Worm (Caenorhabditis elegans) whole organism, L4 larva: ENCODE measurements around the gene Y43F8B.17.

Source experiments
- D1046.2 ChIP-seq: fragments of 200-800 bp; sonication (Bioruptor generic); IDR thresholded peaks from 2 replicates; pipeline ENCODE4 v1.3.6; 2022; ENCODE audit warnings: missing genetic modification characterization, missing compliant biosample characterization
- F37D6.2 ChIP-seq: sonication (generic microtip); optimal IDR thresholded peaks from 2 replicates; lab custom pipeline; 2016; ENCODE audit warnings: mild to moderate bottlenecking, missing genetic modification characterization, missing compliant biosample characterization
- R02D3.7 ChIP-seq: fragments of 150-350 bp; sonication (generic microtip); optimal IDR thresholded peaks from 3 replicates; lab custom pipeline; 2014; ENCODE audit warnings: missing biosample characterization, missing genetic modification characterization
- T20F7.1 ChIP-seq: fragments of 200-800 bp; sonication (Bioruptor generic); optimal IDR thresholded peaks from 2 replicates; lab custom pipeline; 2018; ENCODE audit warnings: mild to moderate bottlenecking, missing genetic modification characterization, missing compliant biosample characterization
- Y75B8A.6 ChIP-seq: fragments of 200-800 bp; sonication (Bioruptor generic); IDR thresholded peaks from 2 replicates; pipeline ENCODE4 v1.3.6; 2022; ENCODE audit warnings: missing genetic modification reagents, missing genetic modification characterization, missing compliant biosample characterization
- aha-1 ChIP-seq: fragments of 150-350 bp; peaks from one replicate; lab custom pipeline; 2014; ENCODE audit warnings: missing biosample characterization, missing genetic modification characterization
- attf-4 ChIP-seq: sonication (generic microtip); optimal IDR thresholded peaks from 3 replicates; lab custom pipeline; 2017; ENCODE audit warnings: missing biosample characterization, missing genetic modification characterization
- ceh-28 ChIP-seq: fragments of 150-350 bp; optimal IDR thresholded peaks from 2 replicates; lab custom pipeline; 2014; ENCODE audit warnings: missing biosample characterization, missing genetic modification reagents, missing genetic modification characterization
- ceh-44 ChIP-seq: fragments of 200-800 bp; sonication (Bioruptor generic); IDR thresholded peaks from 2 replicates; pipeline ENCODE4 v1.3.6; 2022; ENCODE audit warnings: missing genetic modification reagents, missing genetic modification characterization, missing compliant biosample characterization
- ceh-62 ChIP-seq: sonication (generic microtip); optimal IDR thresholded peaks from 2 replicates; lab custom pipeline; 2017; ENCODE audit warnings: missing biosample characterization, missing genetic modification characterization
- ceh-82 ChIP-seq: sonication (generic microtip); optimal IDR thresholded peaks from 2 replicates; lab custom pipeline; 2017; ENCODE audit warnings: missing biosample characterization, missing genetic modification characterization
- ces-1 ChIP-seq: fragments of 150-350 bp; sonication (generic microtip); optimal IDR thresholded peaks from 4 replicates; lab custom pipeline; 2014; ENCODE audit warnings: missing biosample characterization, missing genetic modification reagents, missing genetic modification characterization
- cey-2 ChIP-seq: sonication (generic microtip); optimal IDR thresholded peaks from 3 replicates; lab custom pipeline; 2017; ENCODE audit warnings: missing genetic modification characterization, mild to moderate bottlenecking, missing compliant biosample characterization, antibody characterized with exemption, borderline replicate concordance; ENCODE audit not compliant: insufficient read depth
- daf-19 ChIP-seq: fragments of 200-800 bp; sonication (Bioruptor generic); conservative IDR thresholded peaks from 2 replicates; pipeline ENCODE4 v1.3.6; 2022; ENCODE audit warnings: missing genetic modification characterization, missing compliant biosample characterization
- daf-8 ChIP-seq: fragments of 200-800 bp; sonication (Bioruptor generic); IDR thresholded peaks from 2 replicates; pipeline ENCODE4 v1.3.6; 2022; ENCODE audit warnings: missing genetic modification characterization, missing compliant biosample characterization
- dmd-6 ChIP-seq: fragments of 200-800 bp; sonication (Bioruptor generic); IDR thresholded peaks from 2 replicates; pipeline ENCODE4 v1.3.6; 2022; ENCODE audit warnings: missing genetic modification reagents, missing genetic modification characterization, missing compliant biosample characterization
- dmd-9 ChIP-seq: fragments of 200-800 bp; sonication (Bioruptor generic); IDR thresholded peaks from 2 replicates; pipeline ENCODE4 v1.3.6; 2022; ENCODE audit warnings: missing genetic modification reagents, missing genetic modification characterization, missing compliant biosample characterization
- dpl-1 ChIP-seq: fragments of 150-350 bp; optimal IDR thresholded peaks from 2 replicates; lab custom pipeline; 2014; ENCODE audit warnings: missing biosample characterization, missing genetic modification reagents, missing genetic modification characterization
- gei-8 ChIP-seq: fragments of 200-800 bp; sonication (Bioruptor generic); optimal IDR thresholded peaks from 2 replicates; lab custom pipeline; 2018; ENCODE audit warnings: mild to moderate bottlenecking, missing genetic modification characterization, missing compliant biosample characterization
- hlh-11 ChIP-seq: fragments of 200-800 bp; sonication (Bioruptor generic); optimal IDR thresholded peaks from 2 replicates; lab custom pipeline; 2018; ENCODE audit warnings: mild to moderate bottlenecking, missing genetic modification characterization, missing compliant biosample characterization
- lin-29 ChIP-seq: fragments of 200-800 bp; sonication (Bioruptor generic); IDR thresholded peaks from 2 replicates; pipeline ENCODE4 v1.3.6; 2022; ENCODE audit warnings: missing genetic modification reagents, missing genetic modification characterization, missing compliant biosample characterization
- lin-39 ChIP-seq: fragments of 150-350 bp; optimal IDR thresholded peaks from 2 replicates; lab custom pipeline; 2014; ENCODE audit warnings: missing biosample characterization, missing genetic modification reagents, missing genetic modification characterization
- lsy-2 ChIP-seq, 2 experiments: fragments of 150-350 bp in 1 of 2; sonication (generic microtip) in 1 of 2; optimal IDR thresholded peaks; 2 replicates each; lab custom pipeline; 2014 to 2017; ENCODE audit warnings: missing biosample characterization in 2 of 2, missing genetic modification characterization in 2 of 2
- madf-9 ChIP-seq: fragments of 200-800 bp; sonication (Bioruptor generic); conservative IDR thresholded peaks from 2 replicates; pipeline ENCODE4 v1.3.6; 2022; ENCODE audit warnings: missing genetic modification reagents, missing genetic modification characterization, missing compliant biosample characterization
- mdl-1 ChIP-seq, 2 experiments: fragments of 150-350 bp in 1 of 2; sonication (generic microtip) in 1 of 2; optimal IDR thresholded peaks; 2 replicates each; lab custom pipeline; 2014 to 2017; ENCODE audit warnings: missing biosample characterization in 2 of 2, missing genetic modification characterization in 2 of 2
- mdt-29 ChIP-seq: fragments of 200-800 bp; sonication (Bioruptor generic); IDR thresholded peaks from 2 replicates; pipeline ENCODE4 v1.3.6; 2022; ENCODE audit warnings: missing genetic modification reagents, missing genetic modification characterization, missing compliant biosample characterization
- mxl-2 ChIP-seq: fragments of 200-800 bp; sonication (Bioruptor generic); conservative IDR thresholded peaks from 2 replicates; pipeline ENCODE4 v1.3.6; 2022; ENCODE audit warnings: missing genetic modification reagents, missing genetic modification characterization, missing compliant biosample characterization
- mxl-3 ChIP-seq: fragments of 200-800 bp; sonication (Bioruptor generic); optimal IDR thresholded peaks from 2 replicates; lab custom pipeline; 2018; ENCODE audit warnings: mild to moderate bottlenecking, missing genetic modification characterization, missing compliant biosample characterization
- nhr-11 ChIP-seq: fragments of 150-350 bp; optimal IDR thresholded peaks from 2 replicates; lab custom pipeline; 2014; ENCODE audit warnings: missing biosample characterization, missing genetic modification characterization
- nhr-237 ChIP-seq: sonication (generic microtip); optimal IDR thresholded peaks from 2 replicates; lab custom pipeline; 2017; ENCODE audit warnings: missing biosample characterization, missing genetic modification characterization
- nhr-28 ChIP-seq: fragments of 150-350 bp; optimal IDR thresholded peaks from 2 replicates; lab custom pipeline; 2014; ENCODE audit warnings: missing biosample characterization, missing genetic modification characterization
- nhr-41 ChIP-seq: fragments of 200-800 bp; sonication (Bioruptor generic); IDR thresholded peaks from 2 replicates; pipeline ENCODE4 v1.3.6; 2022; ENCODE audit warnings: missing genetic modification reagents, missing genetic modification characterization, missing compliant biosample characterization
- nhr-48 ChIP-seq: sonication (generic microtip); optimal IDR thresholded peaks from 2 replicates; lab custom pipeline; 2016; ENCODE audit warnings: mild to moderate bottlenecking, missing genetic modification characterization, missing compliant biosample characterization
- nhr-76 ChIP-seq: fragments of 150-350 bp; optimal IDR thresholded peaks from 2 replicates; lab custom pipeline; 2014; ENCODE audit warnings: missing biosample characterization, missing genetic modification characterization
- pha-4 ChIP-seq, 2 experiments: fragments of 150-350 bp in 1 of 2; fragments of 200-800 bp in 1 of 2; sonication (Bioruptor generic) in 1 of 2; IDR thresholded peaks in 1 of 2; optimal IDR thresholded peaks in 1 of 2; 2 replicates each; pipeline versions ENCODE4 v1.3.6 to Lab custom; 2014 to 2022; ENCODE audit warnings: missing genetic modification characterization in 2 of 2, missing genetic modification reagents in 2 of 2, missing biosample characterization in 1 of 2, missing compliant biosample characterization in 1 of 2
- php-3 ChIP-seq: fragments of 200-800 bp; sonication (Bioruptor generic); IDR thresholded peaks from 2 replicates; pipeline ENCODE4 v1.3.6; 2022; ENCODE audit warnings: missing genetic modification reagents, missing genetic modification characterization, missing compliant biosample characterization
- pqm-1 ChIP-seq: sonication (generic microtip); optimal IDR thresholded peaks from 2 replicates; lab custom pipeline; 2017; ENCODE audit warnings: missing biosample characterization, missing genetic modification characterization
- rbr-2 ChIP-seq: sonication (generic microtip); optimal IDR thresholded peaks from 2 replicates; lab custom pipeline; 2016; ENCODE audit warnings: missing genotype, missing genetic modification characterization, missing compliant biosample characterization
- sdz-12 ChIP-seq: fragments of 200-800 bp; sonication (Bioruptor generic); optimal IDR thresholded peaks from 2 replicates; lab custom pipeline; 2018; ENCODE audit warnings: mild to moderate bottlenecking, missing genetic modification characterization, missing compliant biosample characterization
- set-16 ChIP-seq: fragments of 200-800 bp; sonication (Bioruptor generic); IDR thresholded peaks from 2 replicates; pipeline ENCODE4 v1.3.6; 2022; ENCODE audit warnings: missing genetic modification reagents, missing genetic modification characterization, missing compliant biosample characterization
- skn-1 ChIP-seq: fragments of 150-350 bp; optimal IDR thresholded peaks from 2 replicates; lab custom pipeline; 2014; ENCODE audit warnings: missing biosample characterization, missing genetic modification characterization
- tra-1 ChIP-seq: fragments of 200-800 bp; sonication (Bioruptor generic); IDR thresholded peaks from 2 replicates; pipeline ENCODE4 v1.3.6; 2022; ENCODE audit warnings: missing genetic modification reagents, missing genetic modification characterization, missing compliant biosample characterization
- unc-39 ChIP-seq: sonication (generic microtip); optimal IDR thresholded peaks from 2 replicates; lab custom pipeline; 2017; ENCODE audit warnings: missing biosample characterization, missing genetic modification characterization
- zip-11 ChIP-seq: fragments of 200-800 bp; sonication (Bioruptor generic); IDR thresholded peaks from 2 replicates; pipeline ENCODE4 v1.3.6; 2022; ENCODE audit warnings: missing genetic modification characterization, missing compliant biosample characterization
- ztf-11 ChIP-seq: fragments of 150-350 bp; optimal IDR thresholded peaks from 2 replicates; lab custom pipeline; 2014; ENCODE audit warnings: missing biosample characterization, missing genetic modification characterization

Gene Y43F8B.17

DNA sequence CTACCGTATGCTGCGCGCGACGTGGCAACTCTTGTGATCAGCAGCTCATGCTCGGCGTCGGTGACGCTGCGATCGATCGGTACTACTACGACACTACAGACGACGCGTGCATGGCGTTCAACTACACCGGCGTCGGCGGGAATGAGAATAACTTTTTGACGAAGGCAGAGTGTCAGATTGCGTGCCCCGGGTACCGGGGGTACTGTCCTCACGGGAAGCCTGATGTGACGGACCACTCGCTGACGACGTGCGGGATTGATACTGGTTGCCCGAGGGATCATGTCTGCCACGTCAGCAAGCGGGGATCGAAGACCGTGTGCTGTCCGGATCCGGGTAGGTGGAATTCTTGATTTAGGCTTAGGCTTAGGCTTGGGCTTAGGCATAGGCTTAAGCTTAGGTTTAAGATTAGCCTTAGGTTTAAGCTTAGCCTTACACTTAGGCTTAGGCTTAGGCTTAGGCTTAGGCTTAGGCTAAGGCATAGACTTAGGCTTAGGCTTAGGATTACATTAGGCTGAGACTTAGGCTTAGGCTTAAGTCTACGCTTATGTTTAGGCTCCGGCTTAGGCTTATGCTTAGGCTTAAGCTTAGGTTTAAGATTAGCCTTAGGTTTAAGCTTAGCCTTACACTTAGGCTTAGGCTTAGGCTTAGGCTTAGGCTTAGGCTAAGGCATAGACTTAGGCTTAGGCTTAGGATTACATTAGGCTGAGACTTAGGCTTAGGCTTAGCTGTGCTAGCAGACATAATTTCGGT is 33.3 kb downstream of the Y43F8B.17 start:
- peak; percentile 64 for TF ChIP-seq set-16 (GFP tag; lab: Robert Waterston, UW)

DNA sequence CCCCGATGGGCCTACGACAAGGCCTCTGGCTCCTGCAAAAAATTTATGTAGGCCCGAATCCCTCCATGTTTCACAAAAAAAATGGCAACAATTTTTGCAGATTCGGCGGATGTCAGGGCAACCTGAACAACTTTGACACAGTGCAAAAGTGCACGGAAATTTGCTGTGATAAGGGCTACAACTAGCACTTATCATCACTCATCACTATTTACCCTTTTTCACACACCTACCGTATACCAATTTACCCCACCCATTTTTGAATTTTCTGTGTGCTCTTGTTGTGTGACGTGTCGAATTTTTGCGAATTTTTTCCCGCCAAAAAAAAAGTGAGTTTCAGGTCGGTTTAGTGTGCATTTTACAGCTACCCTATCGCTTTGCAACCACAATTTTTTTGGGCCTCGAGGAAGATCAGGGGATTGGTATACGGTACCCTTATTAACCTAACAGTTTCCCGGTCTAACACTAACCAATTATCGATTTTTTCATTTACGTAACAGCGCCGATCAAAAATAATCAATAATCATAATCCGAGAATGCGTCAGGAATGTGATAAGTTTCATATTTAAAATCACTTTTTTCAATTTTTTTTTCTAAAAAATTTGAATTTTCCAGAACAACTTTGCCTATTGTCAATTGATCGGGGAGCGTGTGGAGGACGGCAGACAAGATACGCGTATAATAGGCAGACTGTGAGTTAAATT is 34.1 kb downstream of the Y43F8B.17 start:
- no peak for TF ChIP-seq unc-39 (tag; lab: Kevin White, UChicago)
- peak; percentile 27 for TF ChIP-seq mxl-3 (GFP tag; lab: Kevin White, UChicago)
- TF ChIP-seq pqm-1 (tag; lab: Kevin White, UChicago): peak; percentile 71
- no peak for TF ChIP-seq attf-4 (tag; lab: Kevin White, UChicago)
- TF ChIP-seq ztf-11: no peak
- TF ChIP-seq nhr-28 (tag; lab: Kevin White, UChicago): peak; percentile 61
- no peak for TF ChIP-seq hlh-11 (tag; lab: Kevin White, UChicago)
- no peak for TF ChIP-seq dmd-6 (GFP tag; lab: Robert Waterston, UW)
- TF ChIP-seq nhr-11 (tag; lab: Kevin White, UChicago): no peak
- TF ChIP-seq F37D6.2: no peak
- TF ChIP-seq ceh-28 (tag; lab: Kevin White, UChicago): peak; percentile 83

DNA sequence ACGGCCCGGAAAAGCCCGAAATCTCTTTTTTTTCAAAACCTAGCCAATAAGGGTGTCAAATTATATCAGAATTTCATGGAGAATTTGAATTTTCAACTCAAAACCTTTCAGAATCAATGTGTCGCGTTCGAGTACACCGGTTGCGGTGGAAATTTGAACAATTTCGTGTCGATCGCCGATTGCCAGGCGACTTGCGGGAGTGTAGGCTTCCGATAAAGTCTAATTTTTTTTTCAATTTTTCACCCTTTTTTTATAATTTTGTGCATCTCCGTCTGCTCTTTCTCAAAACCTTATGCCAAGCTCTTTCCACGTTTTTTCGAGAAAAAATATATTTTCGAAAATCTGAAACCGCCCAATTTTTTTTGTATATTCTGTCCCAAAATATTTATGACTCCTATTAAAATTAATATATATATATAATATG is 35.0 kb downstream of the Y43F8B.17 start:
- TF ChIP-seq daf-19 (GFP tag; lab: Robert Waterston, UW): no peak
- peak; percentile 54 for TF ChIP-seq madf-9 (GFP tag; lab: Robert Waterston, UW)
- no peak for TF ChIP-seq ceh-82 (tag; lab: Kevin White, UChicago)
- TF ChIP-seq nhr-41: peak; percentile 52; the same call in 1 of the 2 replicates
- no peak for TF ChIP-seq ztf-11
- no peak for TF ChIP-seq T20F7.1 (GFP tag; lab: Kevin White, UChicago)
- 0 out of 2 replicates have a peak, but pooled peaks have one; percentile 8 for TF ChIP-seq lin-29 (GFP tag; lab: Robert Waterston, UW)
- TF ChIP-seq lin-39 (tag; lab: Kevin White, UChicago): no peak
- peak; percentile 69 for TF ChIP-seq pha-4 (GFP tag; IDR thresholded peaks at IDR 0.05; lab: Robert Waterston, UW)
- no peak for TF ChIP-seq pha-4 (tag; optimal IDR thresholded peaks at IDR 0.05; lab: Kevin White, UChicago)
- TF ChIP-seq daf-8 (GFP tag; lab: Robert Waterston, UW): no peak
- TF ChIP-seq nhr-48 (tag; lab: Kevin White, UChicago): peak; percentile 21
- no peak for TF ChIP-seq ceh-44 (GFP tag; lab: Robert Waterston, UW)
- TF ChIP-seq nhr-237 (tag; lab: Kevin White, UChicago): no peak
- TF ChIP-seq dmd-9 (GFP tag; lab: Robert Waterston, UW): no peak
- TF ChIP-seq cey-2: no peak
- peak; percentile 37; the same call in 1 of the 2 replicates for TF ChIP-seq tra-1 (GFP tag; lab: Robert Waterston, UW)
- no peak for TF ChIP-seq Y75B8A.6 (GFP tag; lab: Robert Waterston, UW)
- no peak for TF ChIP-seq F37D6.2
- TF ChIP-seq lsy-2 (tag; optimal IDR thresholded peaks at IDR 0.05; lab: Kevin White, UChicago): peak in 1 of 2 experiments; percentile 72
- TF ChIP-seq sdz-12 (GFP tag; lab: Kevin White, UChicago): no peak
- TF ChIP-seq ces-1 (GFP tag; lab: Kevin White, UChicago): no peak
- no peak for TF ChIP-seq gei-8 (GFP tag; lab: Kevin White, UChicago)
- TF ChIP-seq mdt-29 (GFP tag; lab: Robert Waterston, UW): 0 out of 2 replicates have a peak, but pooled peaks have one; percentile 58
- TF ChIP-seq nhr-76 (tag; lab: Kevin White, UChicago): no peak
- no peak for TF ChIP-seq zip-11 (GFP tag; lab: Robert Waterston, UW)
- TF ChIP-seq rbr-2: peak; percentile 8
- TF ChIP-seq aha-1 (tag; lab: Kevin White, UChicago): peak; percentile 82
- no peak for TF ChIP-seq ceh-62 (tag; lab: Kevin White, UChicago)
- no peak for TF ChIP-seq R02D3.7 (tag; lab: Kevin White, UChicago)
- TF ChIP-seq D1046.2 (GFP tag; lab: Robert Waterston, UW): peak; percentile 82
- TF ChIP-seq skn-1: no peak
- no peak for TF ChIP-seq dpl-1 (GFP tag; lab: Kevin White, UChicago)
- peak; percentile 71; the same call in 1 of the 2 replicates for TF ChIP-seq mxl-2 (GFP tag; lab: Robert Waterston, UW)
- TF ChIP-seq php-3 (GFP tag; lab: Robert Waterston, UW): peak; percentile 86
- TF ChIP-seq mdl-1 (tag; optimal IDR thresholded peaks at IDR 0.05; lab: Kevin White, UChicago): no peak
